Worm (Caenorhabditis elegans): ENCODE measurements around the gene Y38H6C.16.

ce11 chrV:20574314-20574713 lies 35.2 kb upstream of the Y38H6C.16 start, which contains the start of gene clec-263:
- TF ChIP-seq W03F9.2 (tag; optimal IDR thresholded peaks at IDR 0.05) (no peak), him-1 (tag; optimal IDR thresholded peaks at IDR 0.05) (no peak), dao-5 (tag; optimal IDR thresholded peaks at IDR 0.05) (no peak)

Measured in whole organism, L4/young adult.